Worm (Caenorhabditis elegans): ENCODE data around the gene pyc-1.

pyc-1 gene

DNA sequence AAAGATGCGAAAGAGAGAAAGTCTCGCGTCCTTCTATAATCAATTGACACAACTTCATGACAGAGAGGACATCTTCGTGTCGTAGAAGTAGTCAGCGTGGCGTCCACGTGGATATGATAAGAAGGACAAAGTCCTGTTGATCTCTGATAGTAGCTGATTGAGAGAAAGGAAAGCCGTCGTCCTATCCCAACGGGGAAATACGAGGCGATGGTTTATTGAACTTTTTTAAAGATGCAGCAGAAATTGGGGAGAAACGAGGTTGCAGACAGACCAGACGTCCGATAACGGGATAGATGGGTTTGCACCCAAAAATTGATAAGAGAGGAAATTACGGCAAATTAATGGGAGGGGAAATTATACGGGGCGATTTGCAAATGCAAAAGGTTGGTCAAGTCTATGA lies 19.8 kb downstream of the pyc-1 start:
- no peak for TF ChIP-seq unc-62 (GFP tag; optimal IDR thresholded peaks at IDR 0.05)

DNA sequence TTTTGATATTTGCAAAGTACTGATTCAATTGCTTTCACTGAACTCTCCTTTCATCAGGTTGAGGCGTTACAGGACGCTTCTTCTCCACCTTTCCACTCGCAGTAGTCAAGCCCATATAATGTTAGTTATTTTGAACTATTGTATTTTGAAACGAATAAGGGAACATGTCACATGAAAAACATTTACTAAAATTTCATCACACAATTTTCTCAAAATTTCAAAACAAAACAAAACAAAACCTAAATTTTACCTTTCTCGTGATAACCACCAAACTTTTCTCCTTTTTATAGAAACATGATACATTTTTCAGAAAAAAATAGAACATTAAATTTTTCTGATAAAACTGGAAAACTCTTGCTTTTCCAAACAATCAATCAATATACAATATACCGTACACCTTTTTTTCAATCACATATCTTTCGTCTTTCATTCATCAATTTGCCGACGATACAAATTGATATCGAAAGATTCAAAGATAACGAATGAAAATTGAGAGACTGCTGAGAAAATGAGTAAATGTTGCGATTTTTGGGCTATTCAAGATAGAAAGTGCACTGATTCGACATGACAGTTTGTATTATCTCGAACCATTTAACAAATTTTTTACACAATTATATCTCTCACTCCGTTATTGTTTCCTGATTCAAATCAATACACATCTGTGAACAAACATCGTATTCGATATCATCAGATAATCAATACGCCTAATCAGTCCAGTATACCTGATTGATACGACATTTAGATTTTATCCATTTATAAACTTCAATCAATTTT lies 21.1 kb downstream of the pyc-1 start:
- no peak for TF ChIP-seq unc-62 (GFP tag; optimal IDR thresholded peaks at IDR 0.05)

DNA sequence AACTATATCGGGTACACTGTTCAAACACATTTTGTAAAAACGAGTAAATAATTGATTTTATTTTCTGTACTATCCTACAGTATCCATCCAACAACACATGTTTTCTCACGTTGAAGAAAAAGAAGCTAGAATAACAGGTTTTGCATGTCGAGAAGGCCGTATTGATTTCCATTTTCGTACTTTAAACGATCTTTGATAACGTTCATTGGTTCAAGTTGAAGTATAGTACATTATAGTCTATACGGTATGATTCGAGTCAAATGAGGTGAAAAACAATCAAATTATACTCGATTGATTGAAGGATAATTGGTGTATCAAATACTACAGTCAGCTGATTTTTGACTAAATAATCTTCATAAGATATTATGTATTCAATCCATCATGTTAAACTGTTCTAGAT lies 21.8 kb downstream of the pyc-1 start:
- TF ChIP-seq unc-62 (GFP tag; optimal IDR thresholded peaks at IDR 0.05) = no peak

DNA sequence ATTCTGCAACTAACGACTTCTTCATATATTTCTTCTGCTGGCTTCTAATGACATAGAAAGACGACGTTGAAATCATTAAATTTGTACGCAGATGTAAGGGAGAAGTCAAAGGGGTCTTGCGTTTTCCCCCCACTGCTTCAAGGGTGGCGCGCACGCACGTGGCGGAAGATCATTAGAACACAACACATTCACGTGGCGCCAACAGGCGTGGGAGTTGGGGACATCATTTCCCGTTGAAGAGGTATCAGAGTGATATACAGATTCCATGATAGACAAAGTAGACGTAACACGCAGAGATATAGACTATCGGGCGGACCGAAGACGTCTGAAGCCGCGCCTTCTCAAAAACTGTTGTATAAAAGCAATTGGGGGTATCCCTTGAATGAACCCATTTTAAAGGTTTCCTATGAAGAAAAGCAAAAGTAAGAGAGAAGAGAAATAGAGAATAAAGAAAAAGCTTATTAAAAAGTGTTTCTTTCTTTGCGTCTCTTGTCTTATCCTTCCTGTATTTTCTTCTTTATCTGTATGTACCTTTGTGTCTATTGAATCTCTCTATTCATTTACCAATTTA lies 23.0 kb downstream of the pyc-1 start:
- TF ChIP-seq unc-62 (GFP tag; optimal IDR thresholded peaks at IDR 0.05) = no peak

DNA sequence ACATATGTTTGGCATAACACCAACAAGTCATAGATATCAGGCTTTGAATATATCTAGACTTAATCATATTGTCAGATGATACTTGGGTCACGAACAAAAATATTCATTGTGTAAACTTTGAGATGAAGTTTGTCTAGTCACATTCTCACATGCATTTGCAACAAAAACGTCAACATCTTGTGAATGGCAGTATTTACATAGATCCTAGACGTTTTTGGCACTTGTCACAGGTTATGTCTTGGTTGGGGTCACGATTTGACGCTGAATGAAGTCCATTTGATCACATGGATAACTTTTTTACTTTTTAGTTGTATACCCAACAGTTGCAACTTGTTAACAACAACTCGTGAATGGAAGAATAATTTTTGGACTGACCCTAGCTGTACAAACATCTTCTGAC lies 24.0 kb downstream of the pyc-1 start:
- TF ChIP-seq unc-62 (GFP tag; optimal IDR thresholded peaks at IDR 0.05) = no peak

DNA sequence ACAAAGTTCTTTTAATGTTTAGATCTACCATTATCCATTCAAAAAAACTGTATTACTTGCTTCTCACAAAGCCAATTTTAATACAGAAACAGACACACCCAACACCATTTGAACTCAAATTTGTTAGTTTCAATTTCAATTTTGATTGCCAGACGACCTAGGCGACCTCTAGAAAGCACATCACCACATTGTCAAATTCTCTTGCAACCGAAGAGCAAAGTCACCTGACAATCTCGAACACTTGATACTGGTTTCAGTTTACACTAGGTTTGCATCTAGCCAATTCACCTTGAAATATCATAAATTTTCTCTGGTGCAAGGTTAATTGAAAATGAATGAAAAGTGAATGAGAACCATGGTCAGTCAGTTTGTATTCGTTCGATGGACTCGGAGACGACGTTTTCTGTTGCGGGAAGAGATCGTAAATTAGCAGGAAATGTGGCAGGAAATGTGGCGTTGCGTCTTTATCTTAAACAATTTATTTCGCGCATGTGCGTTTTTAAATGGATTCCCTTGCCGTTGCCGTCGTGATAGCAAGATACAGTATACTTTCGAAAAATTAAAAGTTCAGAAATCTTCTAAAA lies 25.0 kb downstream of the pyc-1 start:
- no peak for TF ChIP-seq unc-62 (GFP tag; optimal IDR thresholded peaks at IDR 0.05)

DNA sequence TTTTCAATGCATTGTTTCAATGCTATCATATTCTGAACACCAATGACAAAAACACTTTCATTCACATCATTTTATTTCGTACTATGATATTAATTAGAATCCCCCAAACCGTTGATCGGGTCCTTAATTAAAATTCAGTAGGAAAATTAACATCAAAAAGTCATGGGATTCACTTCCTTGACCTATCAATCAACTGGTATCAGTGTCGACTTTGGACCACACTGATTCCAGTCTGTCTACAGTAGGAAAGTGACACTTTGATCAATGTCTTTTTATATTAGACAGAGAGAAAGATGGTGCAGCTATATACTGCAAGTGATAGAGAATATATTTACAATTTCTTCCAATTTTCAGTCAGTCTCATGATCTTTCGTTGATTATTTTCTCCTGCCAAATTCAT lies 26.0 kb downstream of the pyc-1 start:
- no peak for TF ChIP-seq unc-62 (GFP tag; optimal IDR thresholded peaks at IDR 0.05)

DNA sequence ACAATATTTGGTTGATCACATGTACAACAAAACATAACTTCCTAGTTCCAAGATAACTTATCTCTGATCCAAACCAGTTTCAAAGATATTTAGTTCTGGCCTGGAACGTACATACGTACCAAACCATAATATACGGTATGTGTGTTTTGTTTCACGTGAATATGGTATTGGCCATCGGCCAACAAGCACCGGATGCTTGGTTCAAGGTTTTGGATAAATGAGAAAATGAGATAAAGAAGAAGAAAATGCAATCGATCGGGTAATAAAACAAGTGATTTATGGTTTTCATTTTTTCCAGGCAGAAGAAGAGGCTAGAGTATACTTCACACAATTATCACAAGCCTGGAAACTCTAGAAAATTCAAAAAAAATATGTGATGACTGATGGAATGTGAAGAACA lies 27.0 kb downstream of the pyc-1 start:
- no peak for TF ChIP-seq unc-62 (GFP tag; optimal IDR thresholded peaks at IDR 0.05)

DNA sequence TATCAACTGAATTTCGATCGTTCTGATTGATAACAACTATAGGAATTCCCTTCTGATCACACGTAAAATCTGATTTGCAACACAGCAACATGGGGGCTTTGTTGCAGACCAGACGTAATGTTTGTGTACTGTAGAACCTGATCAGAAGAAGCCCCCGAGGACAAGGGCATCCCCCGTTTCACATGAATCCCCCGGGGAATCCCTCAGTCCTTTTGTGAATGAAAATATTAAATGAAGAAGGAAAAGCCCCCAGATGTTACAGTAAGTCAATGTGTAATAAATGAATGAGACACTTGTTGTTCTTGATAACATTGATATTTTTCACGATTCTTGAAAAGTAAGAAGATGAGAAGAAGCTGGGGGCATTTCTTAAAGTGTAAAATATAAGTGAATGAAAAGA lies 28.2 kb downstream of the pyc-1 start:
- TF ChIP-seq unc-62 (GFP tag; optimal IDR thresholded peaks at IDR 0.05) = no peak

DNA sequence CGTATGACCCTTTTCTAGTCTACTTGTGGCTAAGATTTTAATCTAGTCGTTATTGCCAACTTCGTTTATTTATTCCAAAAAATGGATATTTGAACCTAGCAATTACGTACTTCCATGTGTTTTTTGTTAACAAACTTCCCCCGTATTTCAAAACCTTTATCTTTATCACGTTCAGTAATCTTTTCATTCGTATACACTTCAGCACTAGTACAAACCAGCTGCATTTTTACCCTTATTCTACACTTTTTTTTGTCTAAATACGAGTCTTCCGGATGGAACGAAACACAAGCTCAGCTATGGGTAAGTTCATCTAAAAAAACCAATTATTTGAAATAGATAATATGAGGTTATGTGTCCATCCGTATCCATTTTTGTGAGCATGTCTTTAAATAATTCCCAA lies 32.9 kb downstream of the pyc-1 start, which contains the start of gene D2023.1:
D2023.1 (plus strand) TSS at position 77 of the 400 bp plus-strand sequence.
- TF ChIP-seq unc-62 (GFP tag; optimal IDR thresholded peaks at IDR 0.05) = no peak

DNA sequence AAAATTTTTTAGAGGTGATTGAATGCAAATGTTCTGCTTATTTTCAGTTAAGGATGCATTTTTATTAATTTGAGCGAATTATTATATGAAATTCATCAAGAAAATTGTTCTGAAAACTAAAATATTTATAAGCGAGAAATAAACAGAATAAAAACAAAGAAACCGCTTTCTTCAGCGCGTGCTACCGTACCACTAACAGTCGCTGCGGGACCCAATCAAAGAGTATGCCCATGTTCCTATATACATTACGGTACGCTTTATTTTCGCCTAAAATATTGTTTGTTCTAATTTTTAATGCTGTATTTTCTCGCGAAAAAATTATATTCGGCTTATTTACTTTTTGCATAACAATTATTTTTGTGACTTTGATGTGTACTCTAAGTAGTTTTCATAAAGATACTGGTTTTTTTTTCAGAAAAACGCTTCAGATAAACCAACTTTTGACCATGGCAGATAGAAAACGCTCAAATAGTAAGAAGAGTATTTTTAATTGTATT lies 34.5 kb downstream of the pyc-1 start, which contains the start of gene F55A11.8:
F55A11.8 (plus strand) TSS at position 447 of the 497 bp plus-strand sequence.
- TF ChIP-seq unc-62 (GFP tag; optimal IDR thresholded peaks at IDR 0.05) = no peak

DNA sequence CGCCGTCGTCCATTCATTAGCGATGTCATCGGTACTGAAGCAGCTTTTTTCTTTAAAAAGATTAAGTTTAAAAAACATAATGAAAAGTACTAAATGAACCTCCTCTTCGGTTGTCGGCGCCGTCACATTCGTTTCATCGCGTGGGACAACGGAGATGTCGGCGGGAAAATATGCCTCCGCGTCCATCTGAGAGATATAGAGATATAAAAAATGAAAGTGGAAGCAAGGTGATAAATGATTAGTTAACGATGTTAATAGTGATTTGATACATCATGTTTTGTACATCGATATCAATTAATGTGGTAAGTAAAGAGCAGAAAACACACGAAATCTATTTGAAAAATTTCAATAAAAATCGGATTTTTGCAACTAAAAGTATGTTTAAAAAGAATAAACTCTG lies 35.1 kb downstream of the pyc-1 start, which contains the start of gene F55A11.7:
F55A11.7 (minus strand) TSS at position 186 of the 400 bp plus-strand sequence.
- TF ChIP-seq unc-62 (GFP tag; optimal IDR thresholded peaks at IDR 0.05) = no peak

DNA sequence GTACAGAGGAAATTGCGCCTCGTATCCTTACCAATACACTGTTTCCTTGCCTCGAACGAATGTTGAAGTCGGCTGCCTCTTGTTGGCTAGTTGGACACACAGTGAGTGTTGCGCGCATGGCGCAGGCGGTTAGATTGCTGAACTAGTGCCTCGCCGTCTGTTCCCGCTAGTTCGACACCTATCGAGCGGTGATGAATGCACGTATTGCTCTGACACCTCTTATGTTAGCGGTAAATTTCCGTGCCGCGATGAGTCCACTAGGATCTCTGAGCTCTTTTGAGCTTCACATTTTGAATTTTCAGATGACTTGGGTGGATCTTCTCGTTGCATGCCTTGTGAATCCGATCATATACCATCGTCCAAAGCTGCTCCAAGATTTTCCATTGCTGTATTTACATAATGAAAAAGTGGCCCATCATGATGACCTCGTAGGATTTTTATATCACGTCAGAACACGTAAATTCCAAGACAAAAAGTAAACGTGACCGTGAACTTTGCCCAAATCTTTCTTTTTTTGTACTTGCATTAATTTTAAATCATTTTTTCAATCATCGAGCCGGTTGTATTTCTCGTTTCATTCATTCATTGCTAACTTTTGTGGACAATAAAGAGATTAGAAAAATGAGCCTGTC lies 39.4 kb downstream of the pyc-1 start, which contains the start of gene F55A11.11:
F55A11.11 (plus strand) TSS at position 341 of the 632 bp plus-strand sequence.
- TF ChIP-seq unc-62 (GFP tag; optimal IDR thresholded peaks at IDR 0.05) = no peak

DNA sequence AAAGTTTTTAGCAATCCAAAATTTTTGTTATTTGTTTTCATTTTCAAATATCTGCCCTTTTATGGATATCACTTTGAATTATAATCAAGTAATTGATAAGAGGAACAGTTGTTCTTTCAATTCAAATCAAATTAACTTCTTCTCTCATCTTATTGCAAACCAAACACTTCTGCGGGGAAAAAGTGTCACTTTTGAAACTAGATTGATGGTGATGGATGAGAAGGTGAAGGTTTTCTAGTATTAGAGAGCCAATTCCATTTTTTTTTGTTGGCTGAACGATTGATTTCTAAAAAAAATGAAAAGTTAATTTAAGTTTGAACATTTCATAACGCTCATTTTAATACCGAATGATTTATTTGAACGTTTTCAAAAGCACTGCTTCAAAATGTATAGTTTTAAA lies 42.5 kb downstream of the pyc-1 start:
- TF ChIP-seq unc-62 (GFP tag; optimal IDR thresholded peaks at IDR 0.05) = no peak

DNA sequence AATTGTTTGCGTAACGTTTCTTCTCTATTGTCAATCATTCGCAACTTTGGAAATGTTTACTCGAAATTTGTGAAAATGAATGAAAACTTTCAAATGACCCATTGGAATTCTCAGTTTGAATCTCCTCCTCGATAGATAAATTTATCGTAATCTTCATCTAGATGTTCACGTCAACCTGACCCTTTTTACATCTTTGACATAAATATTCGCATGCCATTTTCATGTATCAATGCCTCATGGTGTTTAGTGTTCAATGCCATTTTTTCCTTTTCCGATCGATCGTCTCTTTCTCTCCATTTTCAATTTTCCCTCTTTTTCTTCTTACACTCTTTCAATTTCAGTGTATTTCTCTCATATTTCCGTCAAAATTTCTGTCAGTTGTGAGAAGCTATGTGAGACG lies 43.0 kb downstream of the pyc-1 start:
- TF ChIP-seq unc-62 (GFP tag; optimal IDR thresholded peaks at IDR 0.05) = no peak

DNA sequence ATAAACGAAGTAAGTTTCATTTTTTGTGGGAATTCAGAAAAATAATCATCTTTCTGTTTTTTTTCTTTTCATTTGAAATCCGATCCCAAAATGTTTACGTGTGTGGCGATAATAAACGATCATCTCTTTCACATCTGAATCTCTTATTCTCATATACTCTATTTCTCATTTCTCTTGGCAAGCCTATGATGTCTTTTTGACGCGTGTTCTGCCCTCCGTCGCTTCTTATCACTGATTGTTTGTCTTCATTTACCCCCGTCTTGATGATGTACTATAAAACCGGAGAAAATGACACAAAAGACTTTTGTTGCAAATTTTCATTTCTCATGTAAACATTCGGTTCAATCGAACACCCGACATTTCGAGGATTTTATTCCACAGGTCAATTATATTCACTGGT lies 44.5 kb downstream of the pyc-1 start:
- TF ChIP-seq unc-62 (GFP tag; optimal IDR thresholded peaks at IDR 0.05) = no peak
